Worm (Caenorhabditis elegans): ENCODE results near the gene R10D12.10.
A peak's percentile ranks its signal among the peaks of the same experiment; 100 is the strongest.

The R10D12.10 gene

DNA sequence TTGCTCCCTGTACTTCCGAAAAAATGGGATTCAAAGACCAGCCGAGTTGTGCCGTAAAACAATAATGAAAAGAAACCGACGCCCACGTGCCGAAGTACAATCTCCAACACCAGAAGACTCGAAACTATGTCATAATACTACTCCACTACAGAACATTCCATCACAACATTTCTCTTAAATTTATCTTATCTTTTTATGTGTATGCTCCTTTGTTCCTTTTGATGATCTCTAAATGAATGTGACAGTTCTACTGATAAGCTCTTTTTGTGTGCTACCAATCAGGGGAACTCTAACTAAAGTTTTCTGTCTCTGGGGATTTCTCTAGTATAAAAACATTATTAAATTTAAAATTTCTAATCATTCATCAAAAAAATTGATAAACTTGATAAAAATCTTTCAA, 28.7 kb upstream of the R10D12.10 start:
- TF ChIP-seq ceh-13 (GFP tag; optimal IDR thresholded peaks at IDR 0.05) (no peak), ets-7 (tag; optimal IDR thresholded peaks at IDR 0.05) (no peak), flt-1 (GFP tag; IDR thresholded peaks at IDR 0.05) (no peak), pes-1 (GFP tag; IDR thresholded peaks at IDR 0.05) (no peak), hmbx-1 (tag; optimal IDR thresholded peaks at IDR 0.05) (no peak), hnd-1 (tag; optimal IDR thresholded peaks at IDR 0.05) (no peak), ceh-36 (tag; optimal IDR thresholded peaks at IDR 0.05) (no peak), F13C5.2 (tag; optimal IDR thresholded peaks at IDR 0.05) (no peak), tbx-37 (GFP tag; conservative IDR thresholded peaks at IDR 0.05) (no peak), aly-1 (tag; optimal IDR thresholded peaks at IDR 0.05) (no peak), hmg-4 (GFP tag; optimal IDR thresholded peaks at IDR 0.05) (no peak), tbx-11 (GFP tag; IDR thresholded peaks at IDR 0.05) (no peak), tra-4 (tag; optimal IDR thresholded peaks at IDR 0.05) (no peak), B0310.2 (tag; optimal IDR thresholded peaks at IDR 0.05) (no peak), ama-1 (optimal IDR thresholded peaks at IDR 0.05) (no peak), sea-1 (GFP tag; conservative IDR thresholded peaks at IDR 0.05) (no peak), scrt-1 (GFP tag; IDR thresholded peaks at IDR 0.05) (no peak)

DNA sequence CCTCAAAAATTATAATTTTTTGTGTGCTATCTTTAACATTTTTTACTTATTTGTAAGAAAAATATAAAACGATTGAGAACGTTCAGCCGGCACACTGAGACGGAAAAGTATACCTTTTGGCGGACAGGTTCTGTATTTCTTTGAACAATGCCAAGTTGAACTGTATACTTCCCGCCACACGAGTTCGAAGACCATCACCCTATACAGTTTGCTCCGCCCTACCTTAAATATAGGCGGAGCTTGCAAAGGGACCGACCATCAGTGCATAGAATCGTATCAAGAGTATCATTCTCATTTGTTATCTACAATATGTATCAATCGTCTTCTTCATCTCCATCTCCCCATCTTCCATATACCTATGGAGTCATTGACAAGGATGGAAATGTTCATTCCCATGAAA, 26.7 kb upstream of the R10D12.10 start, which contains the start of gene end-1:
end-1 (plus strand) TSS at position 301 of the 400 bp plus-strand sequence.
- TF ChIP-seq scrt-1 (GFP tag; IDR thresholded peaks at IDR 0.05) (no peak), hmbx-1 (tag; optimal IDR thresholded peaks at IDR 0.05) (no peak), pes-1 (GFP tag; IDR thresholded peaks at IDR 0.05) (no peak), ama-1 (optimal IDR thresholded peaks at IDR 0.05) (no peak), tra-4 (tag; optimal IDR thresholded peaks at IDR 0.05) (no peak), F13C5.2 (tag; optimal IDR thresholded peaks at IDR 0.05) (no peak), aly-1 (tag; optimal IDR thresholded peaks at IDR 0.05) (no peak), tbx-37 (GFP tag; conservative IDR thresholded peaks at IDR 0.05) (no peak), ceh-36 (tag; optimal IDR thresholded peaks at IDR 0.05) (no peak), hnd-1 (tag; optimal IDR thresholded peaks at IDR 0.05) (no peak), ceh-13 (GFP tag; optimal IDR thresholded peaks at IDR 0.05) (no peak), sea-1 (GFP tag; conservative IDR thresholded peaks at IDR 0.05) (no peak), ets-7 (tag; optimal IDR thresholded peaks at IDR 0.05) (no peak), B0310.2 (tag; optimal IDR thresholded peaks at IDR 0.05) (no peak), tbx-11 (GFP tag; IDR thresholded peaks at IDR 0.05) (no peak), hmg-4 (GFP tag; optimal IDR thresholded peaks at IDR 0.05) (no peak), flt-1 (GFP tag; IDR thresholded peaks at IDR 0.05) (no peak)

DNA sequence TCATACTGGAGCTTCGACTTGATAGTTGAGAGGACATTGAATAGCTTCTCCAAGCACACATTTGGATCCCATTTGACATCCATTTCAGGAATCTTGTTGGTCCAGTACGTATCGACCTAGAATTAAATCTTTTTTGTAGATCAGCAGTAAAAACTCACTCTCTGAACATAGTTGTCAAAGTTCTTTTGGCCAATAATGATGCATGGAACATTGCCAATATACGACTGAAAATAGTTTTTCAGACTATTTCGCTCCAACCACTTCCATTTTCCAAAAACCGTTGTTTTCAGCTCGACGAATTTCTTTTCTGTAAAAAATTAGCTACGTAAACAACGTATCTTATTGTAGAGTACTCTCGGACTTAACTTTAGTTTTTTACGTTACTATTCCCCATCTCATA, 23.5 kb upstream of the R10D12.10 start:
- TF ChIP-seq ceh-36 (tag; optimal IDR thresholded peaks at IDR 0.05): no peak
- no peak for TF ChIP-seq scrt-1 (GFP tag; IDR thresholded peaks at IDR 0.05)
- no peak for TF ChIP-seq tbx-11 (GFP tag; IDR thresholded peaks at IDR 0.05)
- no peak for TF ChIP-seq tra-4 (tag; optimal IDR thresholded peaks at IDR 0.05)
- no peak for TF ChIP-seq hmg-4 (GFP tag; optimal IDR thresholded peaks at IDR 0.05)
- TF ChIP-seq sea-1 (GFP tag; conservative IDR thresholded peaks at IDR 0.05): no peak
- TF ChIP-seq B0310.2 (tag; optimal IDR thresholded peaks at IDR 0.05): no peak

DNA sequence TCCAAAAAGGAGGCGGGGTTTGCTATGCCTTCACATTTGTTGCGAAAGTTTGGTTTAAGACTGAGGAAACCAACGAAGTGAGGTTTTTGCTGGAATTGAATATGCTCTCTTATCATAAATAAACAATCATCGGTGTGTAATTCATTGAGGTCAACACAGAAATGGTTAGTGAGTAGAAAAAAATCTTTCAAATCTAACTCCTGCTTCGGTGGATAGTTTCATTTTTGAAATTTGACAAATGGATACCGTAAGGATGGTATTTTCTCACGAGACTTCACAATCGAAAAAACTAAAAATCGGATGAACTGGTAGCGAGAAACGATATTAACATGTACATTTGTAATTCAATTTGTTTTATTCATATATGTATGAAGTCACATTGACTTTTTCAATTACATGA, 22.7 kb upstream of the R10D12.10 start, which contains the start of gene eol-1:
eol-1 (minus strand) TSS at position 101 of the 400 bp plus-strand sequence.
- TF ChIP-seq scrt-1 (GFP tag; IDR thresholded peaks at IDR 0.05): no peak
- TF ChIP-seq hmbx-1 (tag; optimal IDR thresholded peaks at IDR 0.05): no peak
- no peak for TF ChIP-seq ama-1 (optimal IDR thresholded peaks at IDR 0.05)
- no peak for TF ChIP-seq hmg-4 (GFP tag; optimal IDR thresholded peaks at IDR 0.05)
- no peak for TF ChIP-seq ceh-13 (GFP tag; optimal IDR thresholded peaks at IDR 0.05)
- no peak for TF ChIP-seq sea-1 (GFP tag; conservative IDR thresholded peaks at IDR 0.05)
- no peak for TF ChIP-seq tra-4 (tag; optimal IDR thresholded peaks at IDR 0.05)
- no peak for TF ChIP-seq aly-1 (tag; optimal IDR thresholded peaks at IDR 0.05)
- no peak for TF ChIP-seq ceh-36 (tag; optimal IDR thresholded peaks at IDR 0.05)
- no peak for TF ChIP-seq hnd-1 (tag; optimal IDR thresholded peaks at IDR 0.05)
- TF ChIP-seq F13C5.2 (tag; optimal IDR thresholded peaks at IDR 0.05): no peak
- TF ChIP-seq pes-1 (GFP tag; IDR thresholded peaks at IDR 0.05): no peak

DNA sequence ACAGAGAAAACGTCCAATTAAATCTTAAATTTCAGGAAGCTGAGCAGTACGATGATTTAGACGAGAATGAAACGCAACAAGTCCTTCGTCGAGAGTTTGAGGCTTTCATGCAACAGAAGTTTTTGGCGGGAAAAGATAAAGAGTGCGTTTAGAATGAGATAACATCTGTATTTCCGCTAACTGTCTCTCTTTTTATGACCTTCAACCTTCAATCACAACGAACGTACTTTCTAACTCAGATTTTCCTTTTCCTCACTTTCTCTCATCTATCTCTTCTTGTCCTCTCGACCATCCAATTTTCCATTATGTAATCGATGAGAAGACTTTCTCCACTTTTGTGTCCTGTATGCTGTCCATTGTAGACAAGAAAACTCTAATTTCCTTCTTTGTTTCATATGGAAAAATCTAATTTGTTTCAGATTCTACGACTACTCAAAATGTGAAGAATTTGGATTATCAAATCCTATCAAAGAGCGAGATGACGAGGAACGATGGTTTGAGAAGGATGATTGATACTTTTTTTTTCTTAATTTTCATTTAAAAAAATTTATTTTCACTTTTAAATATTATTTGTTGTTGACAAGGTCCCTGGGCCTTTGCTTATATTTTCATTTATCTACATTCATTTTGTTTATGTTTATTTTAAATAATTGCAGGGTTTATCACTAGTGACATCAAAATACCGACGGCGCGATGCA, 5.3 kb upstream of the R10D12.10 start, which contains the start of gene sao-1:
sao-1 (plus strand) TSS at position 648 of the 698 bp plus-strand sequence.
- TF ChIP-seq tbx-37 (GFP tag; conservative IDR thresholded peaks at IDR 0.05) (no peak), flt-1 (GFP tag; IDR thresholded peaks at IDR 0.05) (no peak), ceh-36 (tag; optimal IDR thresholded peaks at IDR 0.05) (no peak), pes-1 (GFP tag; IDR thresholded peaks at IDR 0.05) (no peak), ceh-13 (GFP tag; optimal IDR thresholded peaks at IDR 0.05) (no peak), ama-1 (optimal IDR thresholded peaks at IDR 0.05) (no peak), hmbx-1 (tag; optimal IDR thresholded peaks at IDR 0.05) (no peak), B0310.2 (tag; optimal IDR thresholded peaks at IDR 0.05) (no peak), sea-1 (GFP tag; conservative IDR thresholded peaks at IDR 0.05) (no peak)

DNA sequence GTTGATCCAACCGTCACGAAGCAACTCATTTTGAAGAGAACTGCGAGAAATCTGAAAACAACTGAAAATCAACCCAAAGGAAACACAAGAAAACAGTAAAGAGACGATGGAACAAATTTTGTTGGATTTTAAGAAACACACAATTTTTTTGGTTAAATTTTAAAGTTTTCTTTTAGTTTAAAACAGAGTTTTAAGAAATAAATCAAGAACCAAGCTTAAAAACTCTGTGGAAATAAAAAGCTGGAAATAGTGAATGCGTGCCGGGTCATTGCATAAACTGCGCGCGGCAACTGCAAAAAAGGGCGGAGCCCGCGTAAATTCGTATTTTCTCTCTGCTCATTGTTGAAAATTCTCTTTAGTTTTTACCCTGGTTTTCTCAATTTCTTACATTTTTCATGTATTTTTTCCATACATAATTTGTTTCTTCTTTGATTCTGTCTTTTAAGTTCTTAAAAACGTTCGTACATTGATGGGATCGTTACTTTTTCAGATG, 3.8 kb upstream of the R10D12.10 start, which contains the start of the genes algn-13 and R10D12.13:
algn-13 (minus strand) TSS at position 51 of the 493 bp plus-strand sequence.
R10D12.13 (plus strand) TSS at position 491 of the 493 bp plus-strand sequence.
- TF ChIP-seq tbx-11 (GFP tag; IDR thresholded peaks at IDR 0.05) (peak; percentile 80; the same call in 1 of the 2 replicates), hmg-4 (GFP tag; optimal IDR thresholded peaks at IDR 0.05) (peak; percentile 77), ceh-36 (tag; optimal IDR thresholded peaks at IDR 0.05) (peak; percentile 60), B0310.2 (tag; optimal IDR thresholded peaks at IDR 0.05) (peak; percentile 48), tra-4 (tag; optimal IDR thresholded peaks at IDR 0.05) (peak; percentile 42), hmbx-1 (tag; optimal IDR thresholded peaks at IDR 0.05) (peak; percentile 47), ceh-13 (GFP tag; optimal IDR thresholded peaks at IDR 0.05) (peak; percentile 50), ets-7 (tag; optimal IDR thresholded peaks at IDR 0.05) (peak; percentile 69), flt-1 (GFP tag; IDR thresholded peaks at IDR 0.05) (peak; percentile 73), ama-1 (optimal IDR thresholded peaks at IDR 0.05) (no peak), tbx-37 (GFP tag; conservative IDR thresholded peaks at IDR 0.05) (peak; percentile 73; the same call in 1 of the 2 replicates), hnd-1 (tag; optimal IDR thresholded peaks at IDR 0.05) (peak; percentile 62), pes-1 (GFP tag; IDR thresholded peaks at IDR 0.05) (peak; percentile 89), aly-1 (tag; optimal IDR thresholded peaks at IDR 0.05) (peak; percentile 57), scrt-1 (GFP tag; IDR thresholded peaks at IDR 0.05) (peak; percentile 77), F13C5.2 (tag; optimal IDR thresholded peaks at IDR 0.05) (peak; percentile 85), sea-1 (GFP tag; conservative IDR thresholded peaks at IDR 0.05) (peak; percentile 83)

All from whole organism, early embryonic.